Worm (Caenorhabditis elegans) whole organism, midembryonic: ENCODE data around the gene C05C9.1.

Source experiments
- T22C8.4 ChIP-seq: fragments of 200-800 bp; sonication (Bioruptor generic); IDR thresholded peaks from 2 replicates; pipeline ENCODE4 v1.3.6; 2022; ENCODE audit warnings: missing genetic modification characterization, missing compliant biosample characterization
- cog-1 ChIP-seq: sonication (generic microtip); optimal IDR thresholded peaks from 2 replicates; lab custom pipeline; 2016; ENCODE audit warnings: missing genetic modification characterization, missing compliant biosample characterization
- flt-1 ChIP-seq: fragments of 200-800 bp; sonication (Bioruptor generic); IDR thresholded peaks from 2 replicates; pipeline ENCODE4 v1.3.6; 2022; ENCODE audit warnings: missing genetic modification characterization, missing compliant biosample characterization
- klf-2 ChIP-seq: fragments of 200-800 bp; sonication (Bioruptor generic); conservative IDR thresholded peaks from 2 replicates; pipeline ENCODE4 v1.3.6; 2022; ENCODE audit warnings: missing genetic modification reagents, missing genetic modification characterization, missing compliant biosample characterization
- med-1 ChIP-seq: sonication (generic microtip); optimal IDR thresholded peaks from 2 replicates; lab custom pipeline; 2017; ENCODE audit warnings: missing genetic modification characterization, mild to moderate bottlenecking, missing compliant biosample characterization, antibody characterized with exemption, missing genetic modification reagents; ENCODE audit not compliant: insufficient read depth
- ref-1 ChIP-seq: fragments of 200-800 bp; sonication (Bioruptor generic); conservative IDR thresholded peaks from 2 replicates; pipeline ENCODE4 v1.3.6; 2022; ENCODE audit warnings: missing genetic modification reagents, missing genetic modification characterization, missing compliant biosample characterization
- tab-1 ChIP-seq: fragments of 200-800 bp; sonication (Bioruptor generic); IDR thresholded peaks from 2 replicates; pipeline ENCODE4 v1.3.6; 2022; ENCODE audit warnings: missing genetic modification characterization, missing compliant biosample characterization
- ztf-23 ChIP-seq: fragments of 200-800 bp; sonication (Bioruptor generic); IDR thresholded peaks from 2 replicates; pipeline ENCODE4 v1.3.6; 2022; ENCODE audit warnings: missing genetic modification reagents, missing genetic modification characterization, missing compliant biosample characterization
- ztf-29 ChIP-seq: fragments of 200-800 bp; sonication (Bioruptor generic); IDR thresholded peaks from 2 replicates; pipeline ENCODE4 v1.3.6; 2022; ENCODE audit warnings: missing genetic modification reagents, missing genetic modification characterization, missing compliant biosample characterization

The C05C9.1 gene

DNA sequence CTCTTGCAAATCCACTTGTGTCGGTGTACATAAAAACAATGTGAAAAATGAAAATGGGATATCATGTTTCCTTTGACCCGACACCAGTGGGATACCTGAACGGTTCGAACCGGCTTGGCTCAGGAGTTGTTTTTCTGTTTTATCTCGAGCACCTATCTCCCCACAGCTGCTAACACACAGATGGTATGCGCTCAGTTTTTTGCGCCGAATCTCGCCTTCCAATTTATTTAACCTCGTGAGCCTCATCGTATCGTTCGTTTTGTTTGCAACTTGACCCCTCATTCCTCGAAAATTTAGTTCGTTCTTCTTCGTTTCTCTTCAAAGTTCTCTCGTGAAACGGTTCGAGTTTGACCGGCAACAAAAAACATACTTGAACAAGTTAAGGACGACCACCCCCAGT is at the start of gene C05C9.1:
Gene C05C9.1, plus strand, starts transcription at position 301 of the 400 bp plus-strand sequence.
- TF ChIP-seq flt-1 (GFP tag; lab: Robert Waterston, UW) (no peak), klf-2 (GFP tag; lab: Robert Waterston, UW) (no peak), T22C8.4 (GFP tag; lab: Robert Waterston, UW) (no peak), med-1 (no peak), ref-1 (GFP tag; lab: Robert Waterston, UW) (no peak), ztf-29 (GFP tag; lab: Robert Waterston, UW) (no peak), ztf-23 (no peak), tab-1 (GFP tag; lab: Robert Waterston, UW) (no peak), cog-1 (tag; lab: Kevin White, UChicago) (no peak)

DNA sequence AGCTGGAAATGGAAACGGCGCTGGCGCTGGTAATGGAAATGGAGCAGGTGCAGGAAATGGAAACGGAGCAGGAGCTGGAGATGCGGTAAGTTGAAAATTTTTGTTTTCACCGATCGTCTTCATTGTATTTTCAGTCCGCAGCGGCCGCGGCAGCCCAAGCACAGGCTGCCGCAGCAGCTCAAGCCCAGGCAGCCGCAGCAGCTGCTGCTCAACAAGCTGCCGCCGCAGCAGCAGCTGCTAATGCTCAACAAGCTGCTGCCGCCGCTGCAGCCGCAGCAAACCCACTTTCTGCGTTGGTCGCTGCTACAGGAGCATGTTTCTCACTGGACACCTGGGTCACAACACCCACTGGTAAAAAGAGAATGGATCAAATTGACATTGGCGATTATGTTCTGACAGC is 46.2 kb upstream of the C05C9.1 start:
- TF ChIP-seq T22C8.4 (GFP tag; lab: Robert Waterston, UW) (no peak), klf-2 (GFP tag; lab: Robert Waterston, UW) (no peak), med-1 (no peak), cog-1 (tag; lab: Kevin White, UChicago) (no peak), tab-1 (GFP tag; lab: Robert Waterston, UW) (no peak), ztf-23 (no peak), ref-1 (GFP tag; lab: Robert Waterston, UW) (no peak), flt-1 (GFP tag; lab: Robert Waterston, UW) (no peak), ztf-29 (GFP tag; lab: Robert Waterston, UW) (no peak)

DNA sequence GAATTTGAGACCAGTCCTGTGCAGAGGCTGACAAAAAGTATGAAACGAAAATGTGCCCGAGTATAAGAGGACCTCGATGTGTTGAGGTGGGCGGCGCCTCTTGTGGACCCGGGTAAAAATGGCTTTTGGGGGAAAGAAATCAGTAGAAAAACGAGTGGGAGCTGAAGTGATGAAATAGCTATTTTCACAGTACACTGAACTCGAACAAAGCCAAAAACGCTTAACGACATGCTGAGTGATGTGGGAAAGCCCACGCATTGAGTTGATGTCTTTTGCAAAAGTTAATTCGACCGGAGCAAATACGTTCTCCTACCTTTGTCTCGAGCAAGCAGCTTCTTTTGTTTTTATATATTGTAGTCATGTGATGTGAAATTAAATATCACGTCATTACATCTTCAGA is 43.9 kb upstream of the C05C9.1 start, which contains the start of gene nlp-66:
Gene nlp-66, minus strand, starts transcription at position 101 of the 400 bp plus-strand sequence.
- TF ChIP-seq flt-1 (GFP tag; lab: Robert Waterston, UW) (no peak), ref-1 (GFP tag; lab: Robert Waterston, UW) (no peak), tab-1 (GFP tag; lab: Robert Waterston, UW) (no peak), cog-1 (tag; lab: Kevin White, UChicago) (no peak), ztf-23 (no peak), ztf-29 (GFP tag; lab: Robert Waterston, UW) (no peak)

DNA sequence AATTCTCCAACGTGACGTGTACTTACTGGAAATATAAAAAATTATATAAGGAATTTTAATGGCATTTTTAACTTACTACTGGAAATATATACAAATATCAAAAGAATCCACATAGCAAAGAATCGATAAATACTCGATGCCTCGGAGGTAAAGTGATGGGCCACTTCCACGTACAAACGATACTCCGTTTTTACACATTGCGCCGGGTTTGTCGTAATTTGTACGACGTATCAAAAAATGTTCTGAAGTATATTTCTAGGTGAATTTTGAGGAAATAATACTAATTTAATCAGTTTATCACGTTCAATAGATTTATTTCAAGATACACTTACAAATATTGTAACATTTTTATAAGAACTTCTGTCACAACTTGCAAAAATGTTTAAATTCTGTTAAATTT is 39.8 kb upstream of the C05C9.1 start, which contains the start of gene R08B4.3:
Gene R08B4.3, minus strand, starts transcription at position 198 of the 400 bp plus-strand sequence.
- TF ChIP-seq T22C8.4 (GFP tag; lab: Robert Waterston, UW): no peak
- TF ChIP-seq med-1: no peak
- no peak for TF ChIP-seq ref-1 (GFP tag; lab: Robert Waterston, UW)
- TF ChIP-seq tab-1 (GFP tag; lab: Robert Waterston, UW): no peak
- no peak for TF ChIP-seq ztf-23
- TF ChIP-seq flt-1 (GFP tag; lab: Robert Waterston, UW): no peak
- TF ChIP-seq ztf-29 (GFP tag; lab: Robert Waterston, UW): no peak
- TF ChIP-seq cog-1 (tag; lab: Kevin White, UChicago): no peak
- TF ChIP-seq klf-2 (GFP tag; lab: Robert Waterston, UW): no peak

DNA sequence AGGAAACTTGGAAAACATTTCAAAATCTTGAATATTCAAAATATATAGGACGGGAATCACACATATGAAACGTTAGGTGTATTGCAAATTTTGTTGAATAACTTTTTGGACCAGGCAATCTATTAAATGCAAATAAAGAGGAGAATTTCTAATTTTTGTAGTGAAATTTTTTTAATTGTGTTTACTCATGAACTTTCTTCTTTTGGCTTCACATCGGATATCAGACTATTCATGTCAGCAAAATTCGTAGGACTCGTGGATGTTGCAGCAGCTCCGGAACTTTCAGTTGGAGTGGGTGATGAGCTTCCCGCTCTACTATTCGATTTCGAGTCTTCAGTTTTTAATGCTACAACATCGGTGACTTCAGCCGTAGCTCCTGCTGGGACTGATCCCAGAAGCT is 38.2 kb upstream of the C05C9.1 start:
- TF ChIP-seq ztf-23 (no peak), ztf-29 (GFP tag; lab: Robert Waterston, UW) (no peak), ref-1 (GFP tag; lab: Robert Waterston, UW) (no peak)

DNA sequence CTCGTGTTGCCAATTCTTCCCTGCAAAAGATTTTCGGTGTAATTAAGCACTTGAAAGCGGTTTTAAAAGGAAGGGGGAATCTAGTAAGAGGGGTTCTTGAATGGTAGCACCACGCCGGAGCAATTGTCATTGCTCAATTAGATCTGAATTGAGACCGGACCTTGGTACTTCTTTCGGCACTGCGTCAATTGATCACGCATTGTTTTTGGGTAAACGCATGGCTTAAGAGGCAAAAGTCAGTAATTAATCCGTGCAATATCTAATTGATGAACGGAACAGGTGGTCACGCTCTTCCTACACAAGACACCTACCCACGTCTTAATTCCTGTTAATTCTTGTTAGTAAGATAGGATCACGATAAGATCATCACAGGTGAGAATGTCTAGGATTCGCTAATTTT is 36.6 kb upstream of the C05C9.1 start:
- TF ChIP-seq ref-1 (GFP tag; lab: Robert Waterston, UW) (no peak), med-1 (no peak), klf-2 (GFP tag; lab: Robert Waterston, UW) (no peak), T22C8.4 (GFP tag; lab: Robert Waterston, UW) (no peak), flt-1 (GFP tag; lab: Robert Waterston, UW) (no peak), tab-1 (GFP tag; lab: Robert Waterston, UW) (no peak), cog-1 (tag; lab: Kevin White, UChicago) (no peak), ztf-23 (no peak), ztf-29 (GFP tag; lab: Robert Waterston, UW) (no peak)

DNA sequence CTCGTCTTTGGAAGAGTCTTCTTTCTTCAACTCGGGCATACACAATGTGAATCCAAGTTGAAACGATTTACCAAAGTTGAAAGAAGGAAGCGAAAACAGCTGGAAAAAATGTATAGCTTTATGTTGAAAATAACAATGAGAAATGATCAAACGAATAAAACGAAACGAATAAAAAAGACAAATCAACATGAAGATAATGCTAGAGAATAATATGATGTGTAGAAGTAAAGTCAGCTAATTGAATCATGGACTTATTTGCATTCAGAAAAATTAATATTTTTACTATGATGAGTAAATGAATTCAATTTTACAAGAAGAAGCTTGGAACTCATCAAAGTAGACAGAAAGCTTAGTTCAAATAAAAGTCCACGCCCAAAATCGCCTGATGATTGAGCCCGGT is 35.1 kb upstream of the C05C9.1 start, which contains the start of gene alr-1:
Gene alr-1, minus strand, starts transcription at position 101 of the 400 bp plus-strand sequence.
- TF ChIP-seq cog-1 (tag; lab: Kevin White, UChicago) (no peak), T22C8.4 (GFP tag; lab: Robert Waterston, UW) (no peak), flt-1 (GFP tag; lab: Robert Waterston, UW) (no peak), ref-1 (GFP tag; lab: Robert Waterston, UW) (no peak), ztf-23 (no peak), tab-1 (GFP tag; lab: Robert Waterston, UW) (no peak), klf-2 (GFP tag; lab: Robert Waterston, UW) (no peak), ztf-29 (GFP tag; lab: Robert Waterston, UW) (no peak), med-1 (no peak)

DNA sequence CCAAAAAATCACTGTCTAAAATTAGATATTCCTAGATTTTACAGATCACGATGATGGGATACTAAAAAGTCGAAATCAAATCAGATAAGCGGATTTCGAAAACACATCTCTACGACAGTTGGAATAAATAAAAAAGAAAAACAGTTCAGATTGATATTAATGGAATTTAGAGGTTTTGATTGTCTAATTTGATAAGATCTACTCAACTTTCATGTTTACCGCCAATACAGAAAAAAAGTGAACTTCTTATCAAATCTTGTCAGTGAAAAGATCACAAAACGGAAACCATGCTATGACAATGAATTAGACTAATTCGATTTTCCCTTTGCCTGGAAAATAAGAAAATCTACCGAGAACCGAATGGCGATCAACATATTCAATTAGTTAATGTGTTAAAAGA is 34.4 kb upstream of the C05C9.1 start:
- TF ChIP-seq klf-2 (GFP tag; lab: Robert Waterston, UW) (no peak), med-1 (no peak), ztf-23 (no peak), ztf-29 (GFP tag; lab: Robert Waterston, UW) (no peak), ref-1 (GFP tag; lab: Robert Waterston, UW) (no peak), tab-1 (GFP tag; lab: Robert Waterston, UW) (no peak), cog-1 (tag; lab: Kevin White, UChicago) (no peak), flt-1 (GFP tag; lab: Robert Waterston, UW) (no peak)

DNA sequence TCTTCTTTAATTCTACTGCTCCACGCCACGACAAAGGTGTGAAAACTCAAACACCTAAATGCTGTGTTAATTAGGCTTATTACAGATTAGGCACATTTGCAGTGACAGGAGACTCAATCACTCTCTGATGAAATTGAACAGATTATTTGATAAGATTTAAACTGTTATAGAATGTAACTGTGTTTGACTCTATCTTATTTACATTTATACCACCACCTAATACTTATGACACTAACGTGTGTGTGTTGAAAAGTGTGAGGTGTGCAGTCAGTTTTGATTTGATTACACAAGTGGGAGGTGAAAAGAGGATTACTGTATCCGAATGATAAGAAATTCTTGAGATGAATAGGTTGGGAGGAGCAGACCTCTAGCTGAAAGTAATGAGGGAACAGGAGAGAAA is 28.4 kb upstream of the C05C9.1 start:
- TF ChIP-seq T22C8.4 (GFP tag; lab: Robert Waterston, UW) (no peak), klf-2 (GFP tag; lab: Robert Waterston, UW) (no peak), tab-1 (GFP tag; lab: Robert Waterston, UW) (no peak), med-1 (no peak), flt-1 (GFP tag; lab: Robert Waterston, UW) (no peak), ztf-23 (no peak), ztf-29 (GFP tag; lab: Robert Waterston, UW) (no peak), ref-1 (GFP tag; lab: Robert Waterston, UW) (no peak), cog-1 (tag; lab: Kevin White, UChicago) (no peak)
